Fruit fly (Drosophila melanogaster) whole organism, wandering third instar larva: ENCODE measurements around the gene CG5246.
A peak's percentile ranks its signal among the peaks of the same experiment; 100 is the strongest.

Experiments used
- CG9705 ChIP-seq: fragments of 200-800 bp; sonication (Bioruptor generic); optimal IDR thresholded peaks from 2 replicates; lab custom pipeline; 2018; ENCODE audit warnings: missing biosample characterization, mild to moderate bottlenecking, missing genetic modification characterization
- Jra ChIP-seq: sonication (Bioruptor generic); optimal IDR thresholded peaks from 2 replicates; lab custom pipeline; 2016; ENCODE audit warnings: missing biosample characterization, missing genetic modification characterization
- OdsH ChIP-seq: fragments of 200-800 bp; sonication (Bioruptor generic); optimal IDR thresholded peaks from 2 replicates; lab custom pipeline; 2016; ENCODE audit warnings: missing biosample characterization, mild to moderate bottlenecking, missing genetic modification characterization

dm6 chr3R:17149080-17149746 is 13.3 kb downstream of the CG5246 start, which contains the start of the genes m-cup and Det:
- TF ChIP-seq CG9705 (GFP tag; lab: Kevin White, UChicago) (peak; percentile 10), OdsH (no peak), Jra (peak; percentile 28)
